Fruit fly (Drosophila melanogaster): ENCODE measurements around the gene 140up.

Gene 140up

DNA sequence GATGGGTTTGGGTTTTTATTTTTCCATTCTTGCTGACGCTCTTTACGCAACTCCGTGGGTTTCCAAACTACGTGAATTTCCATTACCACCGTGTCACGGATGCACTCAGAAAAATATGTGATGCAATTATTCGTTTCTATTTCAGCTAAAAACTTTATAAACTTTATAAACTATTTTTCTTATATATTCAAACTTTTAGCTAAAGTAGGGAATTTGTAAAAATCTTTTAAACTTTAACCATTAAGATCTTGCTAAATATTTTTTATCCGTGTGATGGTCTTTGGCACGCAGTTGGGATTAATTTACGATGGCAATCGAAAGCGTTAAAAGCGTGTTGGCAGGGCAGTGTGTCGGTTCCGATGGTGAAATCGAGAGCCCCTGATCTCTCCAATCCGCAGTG is 29.9 kb downstream of the 140up start (continued):
- TF ChIP-seq BEAF-32 (GFP tag; optimal IDR thresholded peaks at IDR 0.05) (peak; percentile 9), CG18476 (GFP tag; optimal IDR thresholded peaks at IDR 0.05) (peak; percentile 41), sc (optimal IDR thresholded peaks at IDR 0.05) (no peak), sc (GFP tag; optimal IDR thresholded peaks at IDR 0.05) (peak; percentile 11), psq (GFP tag; optimal IDR thresholded peaks at IDR 0.05) (no peak), CG14441 (GFP tag; IDR thresholded peaks at IDR 0.05) (peak; percentile 38), Dp (GFP tag; optimal IDR thresholded peaks at IDR 0.05) (no peak), bsh (GFP tag; optimal IDR thresholded peaks at IDR 0.05) (peak in 1 of 2 experiments; percentile 60), ftz-f1 (GFP tag; optimal IDR thresholded peaks at IDR 0.05) (no peak), sqz (GFP tag; optimal IDR thresholded peaks at IDR 0.05) (peak; percentile 19), Trl (optimal IDR thresholded peaks at IDR 0.05) (no peak), Trl (GFP tag; optimal IDR thresholded peaks at IDR 0.05) (no peak), CG1529 (GFP tag; optimal IDR thresholded peaks at IDR 0.05) (peak; percentile 10), aop (GFP tag; IDR thresholded peaks at IDR 0.05) (no peak), da (GFP tag; optimal IDR thresholded peaks at IDR 0.05) (no peak), fd96Cb (tag; optimal IDR thresholded peaks at IDR 0.05) (peak; percentile 53), CG15601 (tag; optimal IDR thresholded peaks at IDR 0.05) (peak; percentile 36), ap (GFP tag; IDR thresholded peaks at IDR 0.05) (no peak), sob (GFP tag; IDR thresholded peaks at IDR 0.05) (peak; percentile 67), CG11504 (tag; optimal IDR thresholded peaks at IDR 0.05) (peak; percentile 81), CG14050 (GFP tag; IDR thresholded peaks at IDR 0.05) (peak; percentile 33; the same call in 2 of the 3 replicates), kah (GFP tag; optimal IDR thresholded peaks at IDR 0.05) (peak; percentile 17), unpg (GFP tag; optimal IDR thresholded peaks at IDR 0.05) (peak; percentile 69), Camta (GFP tag; optimal IDR thresholded peaks at IDR 0.05) (no peak), CG10565 (GFP tag; optimal IDR thresholded peaks at IDR 0.05) (no peak), Nf-YB (GFP tag; optimal IDR thresholded peaks at IDR 0.05) (peak; percentile 18), gsb-n (tag; optimal IDR thresholded peaks at IDR 0.05) (peak; percentile 44), Pdp1 (GFP tag; optimal IDR thresholded peaks at IDR 0.05) (peak; percentile 8 to 24), B-H1 (GFP tag; IDR thresholded peaks at IDR 0.05) (peak; percentile 36; the same call in 1 of the 3 replicates), CG10366 (GFP tag; IDR thresholded peaks at IDR 0.05) (peak; percentile 39; the same call in 1 of the 2 replicates), CG15514 (GFP tag; optimal IDR thresholded peaks at IDR 0.05) (peak; percentile 0), CG32772 (GFP tag; IDR thresholded peaks at IDR 0.05) (peak; percentile 66), CG11247 (GFP tag; IDR thresholded peaks at IDR 0.05) (no peak), trem (tag; optimal IDR thresholded peaks at IDR 0.05) (peak; percentile 24), hkb (optimal IDR thresholded peaks at IDR 0.05) (no peak), hkb (GFP tag; IDR thresholded peaks at IDR 0.05) (peak; percentile 70), nau (GFP tag; optimal IDR thresholded peaks at IDR 0.05) (peak; percentile 25), Ptx1 (GFP tag; IDR thresholded peaks at IDR 0.05) (peak; percentile 76), croc (GFP tag; conservative IDR thresholded peaks at IDR 0.05) (0 out of 3 replicates have a peak, but pooled peaks have one; percentile 26), CG6654 (GFP tag; optimal IDR thresholded peaks at IDR 0.05) (peak; percentile 24), CG7839 (tag; optimal IDR thresholded peaks at IDR 0.05) (peak; percentile 54), dysf (GFP tag; IDR thresholded peaks at IDR 0.05) (peak; percentile 74), Oli (tag; optimal IDR thresholded peaks at IDR 0.05) (peak; percentile 58), Hr51 (GFP tag; optimal IDR thresholded peaks at IDR 0.05) (peak in 1 of 2 experiments; percentile 73), Vsx1 (GFP tag; optimal IDR thresholded peaks at IDR 0.05) (peak; percentile 39), CG12942 (GFP tag; optimal IDR thresholded peaks at IDR 0.05) (no peak), grau (tag; optimal IDR thresholded peaks at IDR 0.05) (peak; percentile 59), lab (GFP tag; optimal IDR thresholded peaks at IDR 0.05) (peak; percentile 39), CTCF (GFP tag; optimal IDR thresholded peaks at IDR 0.05) (peak; percentile 17), lmd (GFP tag; IDR thresholded peaks at IDR 0.05) (peak; percentile 60), Fer2 (tag; optimal IDR thresholded peaks at IDR 0.05) (no peak), B-H2 (GFP tag; optimal IDR thresholded peaks at IDR 0.05) (no peak)

Measured in whole organism, embryonic.